Worm (Caenorhabditis elegans): Measurements from ENCODE around the gene sec-61.G.

The sec-61.G gene

ce11 chrV:10855363-10855762 lies 41.6 kb downstream of the sec-61.G start:
- TF ChIP-seq tra-1 (GFP tag; IDR thresholded peaks at IDR 0.05) (peak; percentile 66), mxl-3 (GFP tag; optimal IDR thresholded peaks at IDR 0.05) (peak; percentile 50), nhr-28 (tag; optimal IDR thresholded peaks at IDR 0.05) (peak; percentile 96), pha-4 (GFP tag; IDR thresholded peaks at IDR 0.05) (no peak), pha-4 (tag; optimal IDR thresholded peaks at IDR 0.05) (no peak), cey-2 (tag; optimal IDR thresholded peaks at IDR 0.05; ENCODE audit: borderline replicate concordance, insufficient read depth) (no peak), unc-62 (GFP tag; optimal IDR thresholded peaks at IDR 0.05 in 1 of 2) (peak in 1 of 2 experiments; percentile 87), unc-62 (tag; optimal IDR thresholded peaks at IDR 0.05) (no peak), hlh-11 (tag; optimal IDR thresholded peaks at IDR 0.05) (peak; percentile 89), dmd-6 (GFP tag; IDR thresholded peaks at IDR 0.05) (peak; percentile 97), lin-1 (GFP tag; IDR thresholded peaks at IDR 0.05) (peak; percentile 77), nhr-48 (tag; optimal IDR thresholded peaks at IDR 0.05) (peak; percentile 60), nhr-41 (GFP tag; IDR thresholded peaks at IDR 0.05) (0 out of 2 replicates have a peak, but pooled peaks have one; percentile 30), nhr-77 (tag; optimal IDR thresholded peaks at IDR 0.05) (peak; percentile 59), snpc-4 (tag; optimal IDR thresholded peaks at IDR 0.05) (no peak), saeg-2 (GFP tag; IDR thresholded peaks at IDR 0.05) (0 out of 2 replicates have a peak, but pooled peaks have one; percentile 61), mep-1 (tag; optimal IDR thresholded peaks at IDR 0.05) (peak; percentile 16), arid-1 (GFP tag; conservative IDR thresholded peaks at IDR 0.05) (no peak), daf-8 (GFP tag; IDR thresholded peaks at IDR 0.05) (no peak), hif-1 (tag; optimal IDR thresholded peaks at IDR 0.05) (peak in 1 of 2 experiments; percentile 40), mdt-29 (GFP tag; IDR thresholded peaks at IDR 0.05) (no peak), mdl-1 (tag; optimal IDR thresholded peaks at IDR 0.05) (peak in 1 of 2 experiments; percentile 56), php-3 (GFP tag; IDR thresholded peaks at IDR 0.05) (peak; percentile 61), pqm-1 (tag; optimal IDR thresholded peaks at IDR 0.05) (peak; percentile 98), jun-1 (tag; optimal IDR thresholded peaks at IDR 0.05) (peak; percentile 42), dve-1 (tag; optimal IDR thresholded peaks at IDR 0.05; ENCODE audit: insufficient read depth) (peak; percentile 80), nhr-102 (tag; optimal IDR thresholded peaks at IDR 0.05) (peak; percentile 38), daf-16 (GFP tag; optimal IDR thresholded peaks at IDR 0.05) (peak in 1 of 2 experiments; percentile 44), daf-16 (tag; optimal IDR thresholded peaks at IDR 0.05) (peak; percentile 93), F26F4.8 (GFP tag; conservative IDR thresholded peaks at IDR 0.05) (0 out of 2 replicates have a peak, but pooled peaks have one; percentile 29)

ce11 chrV:10854197-10854596 lies 42.7 kb downstream of the sec-61.G start:
- TF ChIP-seq nhr-77 (tag; optimal IDR thresholded peaks at IDR 0.05) = no peak
- TF ChIP-seq snpc-1.2 (GFP tag; IDR thresholded peaks at IDR 0.05) = no peak
- no peak for TF ChIP-seq daf-16 (GFP tag; optimal IDR thresholded peaks at IDR 0.05)
- no peak for TF ChIP-seq daf-16 (tag; optimal IDR thresholded peaks at IDR 0.05)
- no peak for TF ChIP-seq nhr-42 (GFP tag; IDR thresholded peaks at IDR 0.05)
- no peak for TF ChIP-seq nhr-10 (tag; optimal IDR thresholded peaks at IDR 0.05)
- no peak for TF ChIP-seq zag-1 (tag; optimal IDR thresholded peaks at IDR 0.05)
- no peak for TF ChIP-seq F10B5.3 (tag; optimal IDR thresholded peaks at IDR 0.05)
- TF ChIP-seq pha-4 (GFP tag; IDR thresholded peaks at IDR 0.05) = no peak
- no peak for TF ChIP-seq pha-4 (tag; optimal IDR thresholded peaks at IDR 0.05)
- peak; percentile 49 for TF ChIP-seq ama-1 (optimal IDR thresholded peaks at IDR 0.05)
- no peak for TF ChIP-seq F49E8.2 (tag; optimal IDR thresholded peaks at IDR 0.05; ENCODE audit: borderline replicate concordance)
- no peak for TF ChIP-seq T20F7.1 (GFP tag; optimal IDR thresholded peaks at IDR 0.05)
- no peak for TF ChIP-seq aly-2 (tag; optimal IDR thresholded peaks at IDR 0.05)
- TF ChIP-seq mdl-1 (tag; optimal IDR thresholded peaks at IDR 0.05) = no peak
- peak in 1 of 2 experiments; percentile 75 for TF ChIP-seq unc-62 (GFP tag; optimal IDR thresholded peaks at IDR 0.05 in 1 of 2)
- no peak for TF ChIP-seq unc-62 (tag; optimal IDR thresholded peaks at IDR 0.05)
- TF ChIP-seq lin-38 (GFP tag; IDR thresholded peaks at IDR 0.05) = no peak
- TF ChIP-seq F44E2.7 (GFP tag; IDR thresholded peaks at IDR 0.05) = no peak
